Fruit fly (Drosophila melanogaster): ENCODE measurements around the gene CG3407.

CG3407 gene

DNA sequence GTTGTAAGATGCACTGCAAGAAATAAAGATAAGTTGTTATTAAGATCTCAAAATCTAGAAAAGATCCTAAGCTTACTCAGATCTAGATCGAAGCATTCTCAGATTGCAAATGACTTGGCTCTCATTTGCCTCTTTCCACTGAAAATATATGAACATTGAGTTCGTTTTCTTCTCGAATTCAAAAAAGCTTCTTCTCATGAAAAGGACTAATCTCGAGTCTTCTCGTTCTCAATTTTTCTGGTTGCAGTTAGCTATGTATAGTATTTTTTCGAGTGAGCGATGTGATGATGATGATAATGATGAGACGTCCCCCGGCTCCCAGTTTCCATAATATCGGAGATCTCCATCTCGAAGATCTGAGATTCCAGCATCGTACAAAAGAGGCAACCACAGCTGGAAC, 43.2 kb upstream of the CG3407 start (continued):
- TF ChIP-seq bsh (GFP tag; optimal IDR thresholded peaks at IDR 0.05): peak in 1 of 2 experiments; percentile 59
- no peak for TF ChIP-seq pan (optimal IDR thresholded peaks at IDR 0.05)
- TF ChIP-seq pan (GFP tag; optimal IDR thresholded peaks at IDR 0.05 in 1 of 2, IDR thresholded peaks at IDR 0.05 in 1 of 2): no peak
- no peak for TF ChIP-seq CG8281 (tag; optimal IDR thresholded peaks at IDR 0.05)
- no peak for TF ChIP-seq CG14014 (GFP tag; IDR thresholded peaks at IDR 0.05)
- peak; percentile 24 for TF ChIP-seq Xbp1 (GFP tag; optimal IDR thresholded peaks at IDR 0.05)
- TF ChIP-seq CG2199 (GFP tag; IDR thresholded peaks at IDR 0.05): no peak
- no peak for TF ChIP-seq Fer2 (tag; optimal IDR thresholded peaks at IDR 0.05)
- peak; percentile 5 for TF ChIP-seq Sry-β (GFP tag; optimal IDR thresholded peaks at IDR 0.05)
- TF ChIP-seq NC2β (GFP tag; optimal IDR thresholded peaks at IDR 0.05): peak; percentile 7
- TF ChIP-seq CG16815 (GFP tag; optimal IDR thresholded peaks at IDR 0.05): peak; percentile 1
- no peak for TF ChIP-seq CG4854 (GFP tag; optimal IDR thresholded peaks at IDR 0.05)
- TF ChIP-seq CG8924 (tag; optimal IDR thresholded peaks at IDR 0.05): peak; percentile 49
- no peak for TF ChIP-seq CG13624 (GFP tag; optimal IDR thresholded peaks at IDR 0.05)
- peak; percentile 36 for TF ChIP-seq kay (GFP tag; optimal IDR thresholded peaks at IDR 0.05)
- TF ChIP-seq ato (GFP tag; IDR thresholded peaks at IDR 0.05; ENCODE audit: partially characterized antibody): no peak
- no peak for TF ChIP-seq sd (tag; optimal IDR thresholded peaks at IDR 0.05)
- TF ChIP-seq sens (GFP tag): peak; percentile 64
- no peak for TF ChIP-seq CG6791 (GFP tag; IDR thresholded peaks at IDR 0.05; ENCODE audit: partially characterized antibody)
- peak; percentile 32 for TF ChIP-seq bab2 (GFP tag; optimal IDR thresholded peaks at IDR 0.05)
- no peak for TF ChIP-seq btn (GFP tag; optimal IDR thresholded peaks at IDR 0.05)
- peak; percentile 74 for TF ChIP-seq CG10979 (tag; optimal IDR thresholded peaks at IDR 0.05)
- TF ChIP-seq CG12744 (GFP tag; optimal IDR thresholded peaks at IDR 0.05): no peak
- TF ChIP-seq CG8944 (GFP tag; optimal IDR thresholded peaks at IDR 0.05): peak; percentile 6
- TF ChIP-seq CG15073 (GFP tag; optimal IDR thresholded peaks at IDR 0.05): no peak
- TF ChIP-seq Side (GFP tag; optimal IDR thresholded peaks at IDR 0.05): peak; percentile 25
- peak; percentile 11 for TF ChIP-seq Atf3 (GFP tag; optimal IDR thresholded peaks at IDR 0.05)
- no peak for TF ChIP-seq tin (GFP tag; optimal IDR thresholded peaks at IDR 0.05)
- no peak for TF ChIP-seq CG12104 (GFP tag; optimal IDR thresholded peaks at IDR 0.05)
- no peak for TF ChIP-seq sob (GFP tag; IDR thresholded peaks at IDR 0.05)
- no peak for TF ChIP-seq CG18011 (GFP tag; optimal IDR thresholded peaks at IDR 0.05)
- TF ChIP-seq h (optimal IDR thresholded peaks at IDR 0.05): no peak
- TF ChIP-seq CG7372 (GFP tag; IDR thresholded peaks at IDR 0.05): no peak
- TF ChIP-seq emc (GFP tag; optimal IDR thresholded peaks at IDR 0.05): no peak
- TF ChIP-seq CG6254 (GFP tag; optimal IDR thresholded peaks at IDR 0.05): peak; percentile 33
- TF ChIP-seq prd (optimal IDR thresholded peaks at IDR 0.05): no peak
- TF ChIP-seq prd (GFP tag; IDR thresholded peaks at IDR 0.05): peak; percentile 37; the same call in 1 of the 3 replicates
- TF ChIP-seq nerfin-1 (tag; optimal IDR thresholded peaks at IDR 0.05): peak; percentile 37
- TF ChIP-seq CG3995 (GFP tag; optimal IDR thresholded peaks at IDR 0.05): no peak
- no peak for TF ChIP-seq HmgD (GFP tag; optimal IDR thresholded peaks at IDR 0.05)
- peak; percentile 58 for TF ChIP-seq CG15601 (tag; optimal IDR thresholded peaks at IDR 0.05)
- no peak for TF ChIP-seq Vsx1 (GFP tag; optimal IDR thresholded peaks at IDR 0.05)
- TF ChIP-seq CG33557 (GFP tag; optimal IDR thresholded peaks at IDR 0.05): peak; percentile 60
- TF ChIP-seq ara (GFP tag; IDR thresholded peaks at IDR 0.05): no peak
- TF ChIP-seq CG14050 (GFP tag; IDR thresholded peaks at IDR 0.05): no peak
- TF ChIP-seq ind (GFP tag; optimal IDR thresholded peaks at IDR 0.05): peak; percentile 23
- TF ChIP-seq mld (GFP tag; IDR thresholded peaks at IDR 0.05; ENCODE audit: partially characterized antibody): no peak
- no peak for TF ChIP-seq tgo (GFP tag; IDR thresholded peaks at IDR 0.05)
- TF ChIP-seq nerfin-2 (GFP tag; IDR thresholded peaks at IDR 0.05; ENCODE audit: partially characterized antibody): no peak
- TF ChIP-seq CG14710 (tag; optimal IDR thresholded peaks at IDR 0.05): peak; percentile 64
- TF ChIP-seq CG2202 (tag; optimal IDR thresholded peaks at IDR 0.05): peak; percentile 24
- no peak for TF ChIP-seq fu2 (GFP tag; optimal IDR thresholded peaks at IDR 0.05)

All from whole organism, embryonic.